Worm (Caenorhabditis elegans) whole organism, L2 larva: ENCODE measurements around the gene ZK899.5.

ENCODE experiments used
- C34F6.9 ChIP-seq: fragments of 150-350 bp; optimal IDR thresholded peaks from 2 replicates; lab custom pipeline; 2014; ENCODE audit warnings: missing biosample characterization, missing genetic modification characterization
- F13H6.1 ChIP-seq: sonication (generic microtip); optimal IDR thresholded peaks from 2 replicates; lab custom pipeline; 2016; ENCODE audit warnings: missing genetic modification characterization, missing compliant biosample characterization
- R02D3.7 ChIP-seq: fragments of 150-350 bp; optimal IDR thresholded peaks from 2 replicates; lab custom pipeline; 2014; ENCODE audit warnings: missing biosample characterization, missing genetic modification characterization
- Y55F3AM.14 ChIP-seq: fragments of 200-800 bp; sonication (Bioruptor generic); optimal IDR thresholded peaks from 2 replicates; lab custom pipeline; 2018; ENCODE audit warnings: mild to moderate bottlenecking, missing genetic modification characterization, missing compliant biosample characterization
- ZK546.5 ChIP-seq: sonication (generic microtip); optimal IDR thresholded peaks from 2 replicates; lab custom pipeline; 2017; ENCODE audit warnings: missing biosample characterization, missing genetic modification characterization
- alr-1 ChIP-seq: fragments of 150-350 bp; optimal IDR thresholded peaks from 2 replicates; lab custom pipeline; 2014; ENCODE audit warnings: missing biosample characterization, missing genetic modification characterization
- aly-2 ChIP-seq: fragments of 150-350 bp; optimal IDR thresholded peaks from 2 replicates; lab custom pipeline; 2014; ENCODE audit warnings: missing biosample characterization, missing genetic modification characterization
- ama-1 ChIP-seq: fragments of 150-350 bp; optimal IDR thresholded peaks from 2 replicates; lab custom pipeline; 2018; ENCODE audit warnings: inconsistent platforms
- blmp-1 ChIP-seq: sonication (generic microtip); optimal IDR thresholded peaks from 2 replicates; lab custom pipeline; 2017; ENCODE audit warnings: missing genetic modification characterization, mild to moderate bottlenecking, missing compliant biosample characterization, antibody characterized with exemption, moderate library complexity; ENCODE audit not compliant: insufficient read depth
- ceh-16 ChIP-seq: fragments of 150-350 bp; optimal IDR thresholded peaks from 2 replicates; lab custom pipeline; 2014; ENCODE audit warnings: missing biosample characterization, missing genetic modification characterization
- ceh-82 ChIP-seq: fragments of 150-350 bp; optimal IDR thresholded peaks from 2 replicates; lab custom pipeline; 2014; ENCODE audit warnings: missing biosample characterization, missing genetic modification characterization
- crh-2 ChIP-seq: sonication (generic microtip); optimal IDR thresholded peaks from 2 replicates; lab custom pipeline; 2017; ENCODE audit warnings: missing biosample characterization, missing genetic modification characterization
- dmd-4 ChIP-seq: sonication (generic microtip); optimal IDR thresholded peaks from 2 replicates; lab custom pipeline; 2017; ENCODE audit warnings: missing biosample characterization, missing genetic modification characterization
- egl-27 ChIP-seq: sonication (generic microtip); optimal IDR thresholded peaks from 3 replicates; lab custom pipeline; 2017; ENCODE audit warnings: missing biosample characterization, missing genetic modification reagents, missing genetic modification characterization
- elt-1 ChIP-seq: fragments of 150-350 bp; optimal IDR thresholded peaks from 2 replicates; lab custom pipeline; 2014; ENCODE audit warnings: missing biosample characterization, missing genetic modification characterization
- elt-3 ChIP-seq: sonication (generic microtip); optimal IDR thresholded peaks from 2 replicates; lab custom pipeline; 2017; ENCODE audit warnings: missing biosample characterization, missing genetic modification characterization
- fos-1 ChIP-seq: fragments of 150-350 bp; optimal IDR thresholded peaks from 2 replicates; lab custom pipeline; 2014; ENCODE audit warnings: missing biosample characterization, missing genetic modification characterization
- gmeb-1 ChIP-seq: fragments of 150-350 bp; optimal IDR thresholded peaks from 2 replicates; lab custom pipeline; 2014; ENCODE audit warnings: missing biosample characterization, missing genetic modification characterization
- lin-11 ChIP-seq: fragments of 150-350 bp; sonication (generic microtip); optimal IDR thresholded peaks from 2 replicates; lab custom pipeline; 2014; ENCODE audit warnings: missing biosample characterization, missing genetic modification characterization, inconsistent platforms, mixed read lengths
- lin-13 ChIP-seq: fragments of 150-350 bp; optimal IDR thresholded peaks from 2 replicates; lab custom pipeline; 2014; ENCODE audit warnings: missing biosample characterization, missing genetic modification reagents, missing genetic modification characterization
- lin-39 ChIP-seq: fragments of 150-350 bp; optimal IDR thresholded peaks from 2 replicates; lab custom pipeline; 2014; ENCODE audit warnings: missing biosample characterization, missing genetic modification reagents, missing genetic modification characterization
- lsy-2 ChIP-seq, 2 experiments: fragments of 150-350 bp in 1 of 2; sonication (generic microtip) in 1 of 2; optimal IDR thresholded peaks; 2 replicates each; lab custom pipeline; 2014 to 2017; ENCODE audit warnings: missing biosample characterization in 2 of 2, missing genetic modification characterization in 2 of 2
- mab-5 ChIP-seq: fragments of 150-350 bp; optimal IDR thresholded peaks from 2 replicates; lab custom pipeline; 2014; ENCODE audit warnings: missing biosample characterization, missing genetic modification characterization
- mbf-1 ChIP-seq: sonication (generic microtip); optimal IDR thresholded peaks from 2 replicates; lab custom pipeline; 2017; ENCODE audit warnings: missing biosample characterization, missing genetic modification characterization
- mdl-1 ChIP-seq, 2 experiments: fragments of 150-350 bp in 1 of 2; sonication (generic microtip) in 1 of 2; optimal IDR thresholded peaks; 2 replicates each; lab custom pipeline; 2017; ENCODE audit warnings: missing biosample characterization in 2 of 2, missing genetic modification characterization in 2 of 2
- nhr-10 ChIP-seq: sonication (generic microtip); optimal IDR thresholded peaks from 2 replicates; lab custom pipeline; 2017; ENCODE audit warnings: missing biosample characterization, missing genetic modification characterization
- nhr-11 ChIP-seq: fragments of 150-350 bp; optimal IDR thresholded peaks from 2 replicates; lab custom pipeline; 2014; ENCODE audit warnings: missing biosample characterization, missing genetic modification characterization
- nhr-12 ChIP-seq: fragments of 150-350 bp; optimal IDR thresholded peaks from 2 replicates; lab custom pipeline; 2014; ENCODE audit warnings: missing biosample characterization, missing genetic modification characterization
- nhr-129 ChIP-seq: fragments of 150-350 bp; optimal IDR thresholded peaks from 2 replicates; lab custom pipeline; 2014; ENCODE audit warnings: missing biosample characterization, missing genetic modification characterization
- nhr-21 ChIP-seq: fragments of 150-350 bp; optimal IDR thresholded peaks from 2 replicates; lab custom pipeline; 2014; ENCODE audit warnings: missing biosample characterization, missing genetic modification characterization
- nhr-23 ChIP-seq: fragments of 150-350 bp; optimal IDR thresholded peaks from 2 replicates; lab custom pipeline; 2014; ENCODE audit warnings: missing biosample characterization, missing genetic modification reagents, missing genetic modification characterization
- nhr-237 ChIP-seq: fragments of 150-350 bp; optimal IDR thresholded peaks from 2 replicates; lab custom pipeline; 2014; ENCODE audit warnings: missing biosample characterization, missing genetic modification characterization
- nhr-25 ChIP-seq: fragments of 150-350 bp; sonication (generic microtip); optimal IDR thresholded peaks from 3 replicates; lab custom pipeline; 2014; ENCODE audit warnings: missing biosample characterization, missing genetic modification characterization
- nhr-6 ChIP-seq: fragments of 150-350 bp; optimal IDR thresholded peaks from 2 replicates; lab custom pipeline; 2014; ENCODE audit warnings: missing biosample characterization, missing genetic modification characterization
- nhr-77 ChIP-seq: fragments of 150-350 bp; optimal IDR thresholded peaks from 2 replicates; lab custom pipeline; 2014; ENCODE audit warnings: missing biosample characterization, missing genetic modification characterization
- peb-1 ChIP-seq: fragments of 150-350 bp; optimal IDR thresholded peaks from 2 replicates; lab custom pipeline; 2014; ENCODE audit warnings: missing biosample characterization, missing genetic modification characterization
- sem-4 ChIP-seq: fragments of 150-350 bp; optimal IDR thresholded peaks from 2 replicates; lab custom pipeline; 2014; ENCODE audit warnings: missing biosample characterization, missing genetic modification reagents, missing genetic modification characterization
- skn-1 ChIP-seq: sonication (generic microtip); optimal IDR thresholded peaks from 2 replicates; lab custom pipeline; 2017; ENCODE audit warnings: missing biosample characterization, missing genetic modification characterization
- sma-3 ChIP-seq: sonication (generic microtip); optimal IDR thresholded peaks from 2 replicates; lab custom pipeline; 2016; ENCODE audit warnings: missing genetic modification reagents, missing genetic modification characterization, missing compliant biosample characterization
- sma-9 ChIP-seq, 2 experiments: fragments of 150-350 bp in 1 of 2; sonication (generic microtip) in 1 of 2; optimal IDR thresholded peaks; 2 replicates each; lab custom pipeline; 2014 to 2016; ENCODE audit warnings: missing genetic modification characterization in 2 of 2, mild to moderate bottlenecking in 1 of 2, missing biosample characterization in 1 of 2, missing compliant biosample characterization in 1 of 2, missing genetic modification reagents in 1 of 2, moderate library complexity in 1 of 2
- snpc-4 ChIP-seq: fragments of 150-350 bp; optimal IDR thresholded peaks from 2 replicates; lab custom pipeline; 2014; ENCODE audit warnings: missing biosample characterization, missing genetic modification characterization
- unc-39 ChIP-seq: fragments of 150-350 bp; optimal IDR thresholded peaks from 2 replicates; lab custom pipeline; 2014; ENCODE audit warnings: missing biosample characterization, missing genetic modification characterization
- unc-55 ChIP-seq: fragments of 150-350 bp; sonication (generic microtip); optimal IDR thresholded peaks from 3 replicates; lab custom pipeline; 2014; ENCODE audit warnings: missing biosample characterization, missing genetic modification reagents, missing genetic modification characterization
- unc-62 ChIP-seq: fragments of 150-350 bp; optimal IDR thresholded peaks from 2 replicates; lab custom pipeline; 2014; ENCODE audit warnings: missing biosample characterization, missing genetic modification reagents, missing genetic modification characterization
- zag-1 ChIP-seq: fragments of 150-350 bp; optimal IDR thresholded peaks from 2 replicates; lab custom pipeline; 2014; ENCODE audit warnings: missing biosample characterization, missing genetic modification characterization
- ztf-1 ChIP-seq: fragments of 200-800 bp; sonication (Bioruptor generic); conservative IDR thresholded peaks from 2 replicates; pipeline ENCODE4 v1.3.6; 2022; ENCODE audit warnings: missing genetic modification characterization, missing compliant biosample characterization
- ztf-11 ChIP-seq: sonication (generic microtip); optimal IDR thresholded peaks from 2 replicates; lab custom pipeline; 2017; ENCODE audit warnings: missing biosample characterization, missing genetic modification characterization
- ztf-4 ChIP-seq: fragments of 150-350 bp; optimal IDR thresholded peaks from 2 replicates; lab custom pipeline; 2014; ENCODE audit warnings: missing biosample characterization, missing genetic modification characterization

Gene ZK899.5

ce11 chrX:9441512-9441911 lies 19.2 kb downstream of the ZK899.5 start, which contains the start of gene memb-1 (continued):
- peak; percentile 28 for TF ChIP-seq F13H6.1
- no peak for TF ChIP-seq skn-1 (tag; lab: Kevin White, UChicago)
- TF ChIP-seq nhr-6 (tag; lab: Kevin White, UChicago): no peak
- TF ChIP-seq Y55F3AM.14 (GFP tag; lab: Kevin White, UChicago): no peak
- TF ChIP-seq lin-13 (GFP tag; lab: Kevin White, UChicago): peak; percentile 62

ce11 chrX:9436843-9437312 lies 23.9 kb downstream of the ZK899.5 start, which contains the start of gene tbb-4:
tbb-4 (minus strand) TSS chrX:9436893.
- TF ChIP-seq nhr-12 (tag; lab: Kevin White, UChicago): no peak
- no peak for TF ChIP-seq egl-27 (tag; lab: Kevin White, UChicago)
- TF ChIP-seq C34F6.9 (tag; lab: Kevin White, UChicago): no peak
- TF ChIP-seq unc-62 (GFP tag; lab: Kevin White, UChicago): no peak
- TF ChIP-seq sma-3 (GFP tag; lab: Kevin White, UChicago): no peak
- no peak for TF ChIP-seq mab-5 (tag; lab: Kevin White, UChicago)
- TF ChIP-seq mdl-1 (tag; optimal IDR thresholded peaks at IDR 0.05; lab: Kevin White, UChicago): no peak
- no peak for TF ChIP-seq nhr-23

DNA sequence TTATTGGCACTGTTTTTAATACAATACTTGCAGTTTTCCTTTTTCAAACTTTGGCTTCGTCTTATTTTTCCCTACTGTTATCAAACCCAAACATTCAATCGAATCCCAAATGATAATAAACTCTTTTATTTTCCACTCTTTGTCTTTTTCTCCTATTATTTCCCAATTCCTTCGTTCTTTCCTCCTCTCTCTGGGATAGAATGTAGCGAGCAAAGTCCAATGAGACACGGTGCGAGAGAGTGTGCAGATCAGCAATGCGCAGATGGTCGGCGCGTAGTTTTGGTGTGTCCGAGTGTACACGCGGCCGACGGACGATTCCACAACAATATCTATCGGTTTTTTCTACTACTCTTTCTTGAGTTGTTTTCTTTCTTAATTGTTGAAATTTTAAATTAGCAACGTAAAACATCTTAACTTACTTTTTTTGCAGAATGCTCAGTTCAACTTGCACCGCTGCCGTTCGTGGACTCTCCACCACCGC lies 29.7 kb downstream of the ZK899.5 start, which contains the start of gene B0272.3:
TSS of gene B0272.3 (plus strand) at position 431 of the 481 bp plus-strand sequence.
- no peak for TF ChIP-seq lin-39
- no peak for TF ChIP-seq peb-1
- TF ChIP-seq nhr-12 (tag; lab: Kevin White, UChicago): no peak
- no peak for TF ChIP-seq ztf-1 (GFP tag; lab: Robert Waterston, UW)
- peak; percentile 69 for TF ChIP-seq sma-3 (GFP tag; lab: Kevin White, UChicago)
- TF ChIP-seq unc-62 (GFP tag; lab: Kevin White, UChicago): no peak
- TF ChIP-seq gmeb-1: peak; percentile 56
- TF ChIP-seq nhr-237 (tag; lab: Kevin White, UChicago): no peak
- TF ChIP-seq nhr-6 (tag; lab: Kevin White, UChicago): no peak
- TF ChIP-seq nhr-25 (tag; lab: Kevin White, UChicago): peak; percentile 46
- TF ChIP-seq nhr-11 (tag; lab: Kevin White, UChicago): no peak
- TF ChIP-seq lin-11 (tag; lab: Kevin White, UChicago): no peak
- TF ChIP-seq ceh-16 (tag; lab: Kevin White, UChicago): no peak
- TF ChIP-seq R02D3.7 (tag; lab: Kevin White, UChicago): no peak
- no peak for TF ChIP-seq dmd-4 (tag; lab: Kevin White, UChicago)
- no peak for TF ChIP-seq nhr-23
- no peak for TF ChIP-seq unc-39 (tag; lab: Kevin White, UChicago)
- TF ChIP-seq ceh-82 (tag; lab: Kevin White, UChicago): no peak
- peak; percentile 69 for TF ChIP-seq sma-9 (GFP tag; optimal IDR thresholded peaks at IDR 0.05; lab: Kevin White, UChicago)
- TF ChIP-seq sma-9 (tag; optimal IDR thresholded peaks at IDR 0.05; lab: Kevin White, UChicago): no peak
- no peak for TF ChIP-seq aly-2
- TF ChIP-seq elt-1 (tag; lab: Kevin White, UChicago): no peak
- TF ChIP-seq nhr-129 (tag; lab: Kevin White, UChicago): peak; percentile 61
- no peak for TF ChIP-seq snpc-4 (tag; lab: Kevin White, UChicago)
- no peak for TF ChIP-seq alr-1
- no peak for TF ChIP-seq nhr-77 (tag; lab: Kevin White, UChicago)
- TF ChIP-seq C34F6.9 (tag; lab: Kevin White, UChicago): no peak
- TF ChIP-seq ama-1 (lab: Kevin White, UChicago): no peak
- TF ChIP-seq ztf-11 (tag; lab: Kevin White, UChicago): no peak
- TF ChIP-seq elt-3 (tag; lab: Kevin White, UChicago): no peak
- peak; percentile 65 for TF ChIP-seq fos-1 (tag; lab: Kevin White, UChicago)
- peak; percentile 73 for TF ChIP-seq nhr-21
- peak; percentile 73 for TF ChIP-seq crh-2
- TF ChIP-seq skn-1 (tag; lab: Kevin White, UChicago): peak; percentile 5
- TF ChIP-seq blmp-1: no peak
- TF ChIP-seq sem-4 (tag; lab: Kevin White, UChicago): peak; percentile 30
- TF ChIP-seq F13H6.1: peak; percentile 67
- TF ChIP-seq mdl-1 (tag; optimal IDR thresholded peaks at IDR 0.05; lab: Kevin White, UChicago): no peak
- TF ChIP-seq Y55F3AM.14 (GFP tag; lab: Kevin White, UChicago): no peak
- no peak for TF ChIP-seq ZK546.5 (tag; lab: Kevin White, UChicago)
- TF ChIP-seq egl-27 (tag; lab: Kevin White, UChicago): peak; percentile 29
- no peak for TF ChIP-seq mbf-1 (tag; lab: Kevin White, UChicago)
- no peak for TF ChIP-seq nhr-10 (tag; lab: Kevin White, UChicago)
- TF ChIP-seq ztf-4 (tag; lab: Kevin White, UChicago): no peak
- no peak for TF ChIP-seq mab-5 (tag; lab: Kevin White, UChicago)
- TF ChIP-seq unc-55 (GFP tag; lab: Kevin White, UChicago): no peak
- no peak for TF ChIP-seq lin-13 (GFP tag; lab: Kevin White, UChicago)
- no peak for TF ChIP-seq zag-1 (tag; lab: Kevin White, UChicago)
- TF ChIP-seq lsy-2 (tag; optimal IDR thresholded peaks at IDR 0.05; lab: Kevin White, UChicago): peak in 1 of 2 experiments; percentile 39
- TF ChIP-seq, all 48 proteins: peak for 13
